Fruit fly (Drosophila melanogaster): ENCODE measurements around the gene CG10333.

DNA sequence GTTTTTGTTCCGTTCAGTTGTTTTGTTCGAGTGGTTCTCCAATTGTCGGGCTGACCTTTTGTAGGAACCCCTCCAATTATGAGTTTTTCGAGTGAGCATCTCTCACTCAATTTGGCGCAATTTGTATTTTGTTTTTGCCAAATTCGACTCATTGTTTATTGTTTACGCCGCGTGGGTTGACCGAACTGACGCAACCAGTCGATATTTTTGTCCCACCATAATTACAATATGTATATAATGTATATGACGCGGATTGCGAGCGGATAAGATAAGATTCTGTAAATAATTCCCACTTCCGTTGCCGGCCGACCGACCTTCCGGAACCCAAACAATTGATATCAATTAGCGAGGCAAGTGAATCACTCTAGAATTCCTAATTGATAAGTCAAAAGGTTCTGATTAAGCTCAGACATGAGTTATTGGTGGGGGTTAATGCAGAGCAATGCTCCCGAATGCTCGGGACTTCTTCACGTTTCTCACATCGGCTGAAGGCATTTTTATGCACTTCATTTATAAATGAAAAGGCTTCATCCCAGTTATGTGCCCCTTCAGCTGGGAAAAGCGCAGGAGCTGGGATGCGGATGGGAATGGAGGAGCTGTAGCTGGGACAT is 24.1 kb downstream of the CG10333 start:
- TF ChIP-seq CTCF (optimal IDR thresholded peaks at IDR 0.05) (no peak), CG8478 (optimal IDR thresholded peaks at IDR 0.05) (no peak)

Data from S2 (cell line).